Worm (Caenorhabditis elegans): ENCODE results near the gene R144.12.

R144.12 gene

DNA sequence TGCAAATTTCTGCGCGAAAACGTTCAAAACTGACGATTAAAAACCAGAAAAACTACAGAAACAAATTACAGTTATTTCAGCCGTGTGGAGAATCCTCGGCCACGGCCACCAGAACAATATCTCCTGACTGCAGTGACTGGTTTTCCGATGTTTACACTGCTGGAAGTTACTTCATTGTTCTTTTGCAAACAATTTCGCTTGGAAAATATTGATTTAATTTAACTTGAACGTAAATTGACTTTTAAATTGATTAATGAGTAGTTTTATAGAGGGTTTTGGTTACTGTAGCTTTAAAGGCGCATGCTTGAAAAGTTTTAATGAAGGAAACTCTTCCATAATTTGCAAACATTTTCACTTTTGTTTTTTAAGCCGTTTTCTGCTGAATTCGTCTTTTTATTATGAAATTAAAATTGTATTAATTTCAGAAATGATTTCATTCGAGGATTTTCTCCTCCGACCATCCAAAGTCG is 7.8 kb downstream of the R144.12 start, which contains the start of gene smcr-8 (continued):
- TF ChIP-seq hrde-1 (tag; optimal IDR thresholded peaks at IDR 0.05; ENCODE audit: borderline replicate concordance) (no peak), unc-62 (GFP tag; optimal IDR thresholded peaks at IDR 0.05) (no peak), ztf-18 (tag; optimal IDR thresholded peaks at IDR 0.05) (peak; percentile 72), die-1 (tag; optimal IDR thresholded peaks at IDR 0.05) (no peak), T26A5.8 (tag; optimal IDR thresholded peaks at IDR 0.05) (no peak), Y53G8AR.9 (GFP tag; conservative IDR thresholded peaks at IDR 0.05) (no peak), unc-130 (GFP tag; optimal IDR thresholded peaks at IDR 0.05) (peak; percentile 78), K12H6.12 (tag; optimal IDR thresholded peaks at IDR 0.05) (no peak), Y56A3A.18 (GFP tag; IDR thresholded peaks at IDR 0.05) (no peak), Y95B8A.8 (GFP tag; IDR thresholded peaks at IDR 0.05) (no peak), hsf-1 (GFP tag; IDR thresholded peaks at IDR 0.05) (no peak), nfyb-1 (GFP tag; IDR thresholded peaks at IDR 0.05) (no peak), ztf-3 (GFP tag; optimal IDR thresholded peaks at IDR 0.05) (no peak), dpff-1 (tag; optimal IDR thresholded peaks at IDR 0.05) (no peak), chd-7 (tag; optimal IDR thresholded peaks at IDR 0.05) (no peak), tbx-9 (tag; optimal IDR thresholded peaks at IDR 0.05; ENCODE audit: borderline replicate concordance) (no peak), F22D6.2 (tag; optimal IDR thresholded peaks at IDR 0.05) (no peak), T07F8.4 (tag; optimal IDR thresholded peaks at IDR 0.05) (no peak), B0261.1 (tag; optimal IDR thresholded peaks at IDR 0.05) (no peak), ceh-100 (GFP tag; IDR thresholded peaks at IDR 0.05) (no peak), ztf-26 (tag; optimal IDR thresholded peaks at IDR 0.05) (no peak), D2030.7 (GFP tag; IDR thresholded peaks at IDR 0.05) (peak; percentile 68), Y79H2A.3 (GFP tag; conservative IDR thresholded peaks at IDR 0.05) (0 out of 2 replicates have a peak, but pooled peaks have one; percentile 40), ZK185.1 (tag; optimal IDR thresholded peaks at IDR 0.05; ENCODE audit: poor library complexity, severe bottlenecking) (no peak), K11D2.4 (GFP tag; IDR thresholded peaks at IDR 0.05) (no peak), lin-54 (GFP tag; optimal IDR thresholded peaks at IDR 0.05) (no peak), F23B12.7 (tag; optimal IDR thresholded peaks at IDR 0.05; ENCODE audit: insufficient read depth) (no peak), dpl-1 (GFP tag; optimal IDR thresholded peaks at IDR 0.05) (no peak), ceh-40 (GFP tag; IDR thresholded peaks at IDR 0.05) (no peak), akir-1 (GFP tag; optimal IDR thresholded peaks at IDR 0.05) (no peak), hlh-26 (GFP tag; conservative IDR thresholded peaks at IDR 0.05) (no peak), nhr-90 (tag; optimal IDR thresholded peaks at IDR 0.05) (no peak), hmg-1.2 (GFP tag; IDR thresholded peaks at IDR 0.05) (no peak), sptf-2 (GFP tag; optimal IDR thresholded peaks at IDR 0.05) (peak; percentile 33), ceh-79 (tag; optimal IDR thresholded peaks at IDR 0.05) (no peak), snpc-4 (GFP tag; optimal IDR thresholded peaks at IDR 0.05) (no peak), snpc-4 (tag; optimal IDR thresholded peaks at IDR 0.05) (no peak), bed-2 (GFP tag; IDR thresholded peaks at IDR 0.05) (peak; percentile 70), snpc-3.4 (tag; optimal IDR thresholded peaks at IDR 0.05) (peak; percentile 61), nfya-1 (tag; optimal IDR thresholded peaks at IDR 0.05; ENCODE audit: borderline replicate concordance, insufficient read depth) (no peak), F57C9.4 (tag; optimal IDR thresholded peaks at IDR 0.05) (no peak), B0336.3 (GFP tag; IDR thresholded peaks at IDR 0.05) (no peak), repo-1 (tag; optimal IDR thresholded peaks at IDR 0.05) (no peak), ztf-28 (GFP tag; IDR thresholded peaks at IDR 0.05) (0 out of 2 replicates have a peak, but pooled peaks have one; percentile 75), tbp1 (GFP tag; optimal IDR thresholded peaks at IDR 0.05) (no peak), F37B4.10 (GFP tag; IDR thresholded peaks at IDR 0.05) (no peak), ccch-3 (GFP tag; optimal IDR thresholded peaks at IDR 0.05) (peak; percentile 3), let-607 (tag; optimal IDR thresholded peaks at IDR 0.05) (no peak), mel-28 (tag; optimal IDR thresholded peaks at IDR 0.05; ENCODE audit: borderline replicate concordance) (no peak)
